Fruit fly (Drosophila melanogaster) whole organism, embryonic: ENCODE data around the gene CG1428.

Experiments used
- Awh ChIP-seq: fragments of 200-800 bp; sonication (Bioruptor generic); IDR thresholded peaks from 2 replicates; pipeline ENCODE4, ENCODE4 v1.3.6; 2022; ENCODE audit warnings: missing biosample characterization, missing genetic modification characterization
- BEAF-32 ChIP-seq: fragments of 200-800 bp; sonication (Bioruptor generic); optimal IDR thresholded peaks from 3 replicates; lab custom pipeline; 2017; ENCODE audit warnings: missing biosample characterization, missing genetic modification characterization, mild to moderate bottlenecking, moderate library complexity, missing genetic modification reagents
- CG10654 ChIP-seq: fragments of 200-800 bp; sonication (Bioruptor generic); optimal IDR thresholded peaks from 2 replicates; lab custom pipeline; 2016; ENCODE audit warnings: missing biosample characterization, missing genetic modification characterization
- CG11085 ChIP-seq: fragments of 200-800 bp; sonication (Bioruptor generic); IDR thresholded peaks from 2 replicates; pipeline ENCODE4 v1.3.6; 2022; ENCODE audit warnings: missing biosample characterization, missing genetic modification characterization
- CG11695 ChIP-seq: fragments of 200-800 bp; sonication (Bioruptor generic); IDR thresholded peaks from 3 replicates; pipeline ENCODE4 v1.3.6; 2022; ENCODE audit warnings: missing biosample characterization, missing genetic modification characterization
- CG1233 ChIP-seq: fragments of 200-800 bp; sonication (Bioruptor generic); optimal IDR thresholded peaks from 4 replicates; lab custom pipeline; 2018; ENCODE audit warnings: missing biosample characterization, mild to moderate bottlenecking, missing genetic modification characterization
- CG13123 ChIP-seq: fragments of 200-800 bp; sonication (Bioruptor generic); optimal IDR thresholded peaks from 2 replicates; lab custom pipeline; 2016; ENCODE audit warnings: missing biosample characterization, missing genetic modification characterization
- CG13624 ChIP-seq: fragments of 200-800 bp; sonication (Bioruptor generic); optimal IDR thresholded peaks from 2 replicates; lab custom pipeline; 2016; ENCODE audit warnings: missing biosample characterization, missing genetic modification characterization
- CG13894 ChIP-seq: fragments of 200-800 bp; sonication (Bioruptor generic); optimal IDR thresholded peaks from 3 replicates; lab custom pipeline; 2018; ENCODE audit warnings: missing biosample characterization, mild to moderate bottlenecking, missing genetic modification characterization, moderate library complexity
- CG14014 ChIP-seq: fragments of 200-800 bp; sonication (Bioruptor generic); IDR thresholded peaks from 2 replicates; pipeline ENCODE4 v1.3.6; 2022; ENCODE audit warnings: missing biosample characterization, missing genetic modification characterization
- CG14667 ChIP-seq: fragments of 200-800 bp; sonication (Bioruptor generic); IDR thresholded peaks from 2 replicates; pipeline ENCODE4 v1.3.6; 2022; ENCODE audit warnings: missing biosample characterization, missing genetic modification characterization
- CG15269 ChIP-seq: fragments of 200-800 bp; sonication (Bioruptor generic); optimal IDR thresholded peaks from 2 replicates; lab custom pipeline; 2018; ENCODE audit warnings: missing biosample characterization, mild to moderate bottlenecking, missing genetic modification characterization, moderate library complexity
- CG1792 ChIP-seq: fragments of 200-800 bp; sonication (Bioruptor generic); optimal IDR thresholded peaks from 2 replicates; lab custom pipeline; 2016; ENCODE audit warnings: missing biosample characterization, missing genetic modification characterization
- CG1832 ChIP-seq: fragments of 200-800 bp; sonication (Bioruptor generic); optimal IDR thresholded peaks from 2 replicates; lab custom pipeline; 2017; ENCODE audit warnings: missing biosample characterization, mild to moderate bottlenecking, missing genetic modification characterization, inconsistent platforms
- CG33213 ChIP-seq: fragments of 200-800 bp; sonication (Bioruptor generic); optimal IDR thresholded peaks from 3 replicates; lab custom pipeline; 2016; ENCODE audit warnings: missing biosample characterization, missing genetic modification characterization
- CG6175 ChIP-seq: fragments of 200-800 bp; sonication (Bioruptor generic); IDR thresholded peaks from 3 replicates; pipeline ENCODE4 v1.3.6; 2022; ENCODE audit warnings: missing biosample characterization, missing genetic modification characterization
- CG8089 ChIP-seq: fragments of 200-800 bp; sonication (Bioruptor generic); optimal IDR thresholded peaks from 3 replicates; lab custom pipeline; 2016; ENCODE audit warnings: missing biosample characterization, missing genetic modification characterization
- Deaf1 ChIP-seq: fragments of 200-800 bp; optimal IDR thresholded peaks from 3 replicates; lab custom pipeline; 2019; ENCODE audit warnings: missing biosample characterization, mild to moderate bottlenecking, missing genetic modification characterization, moderate library complexity
- H2.0 ChIP-seq: fragments of 200-800 bp; sonication (Bioruptor generic); IDR thresholded peaks from 2 replicates; pipeline ENCODE4 v1.3.6; 2022; ENCODE audit warnings: missing biosample characterization, missing genetic modification characterization
- HHEX ChIP-seq: fragments of 200-800 bp; sonication (Bioruptor generic); optimal IDR thresholded peaks from 3 replicates; lab custom pipeline; 2017; ENCODE audit warnings: missing biosample characterization, mild to moderate bottlenecking, missing genetic modification characterization, missing genetic modification reagents
- HLH4C ChIP-seq: fragments of 200-800 bp; sonication (Bioruptor generic); IDR thresholded peaks from 3 replicates; pipeline ENCODE4 v1.3.6; 2022; ENCODE audit warnings: missing biosample characterization, missing genetic modification characterization; ENCODE audit not compliant: partially characterized antibody
- Lhr ChIP-seq: fragments of 200-800 bp; sonication (Bioruptor generic); optimal IDR thresholded peaks from 3 replicates; lab custom pipeline; 2017; ENCODE audit warnings: mild to moderate bottlenecking, missing biosample characterization, missing genetic modification reagents, missing genetic modification characterization
- Med ChIP-seq: fragments of 200-800 bp; sonication (Bioruptor generic); peaks from one replicate; lab custom pipeline; 2016; ENCODE audit warnings: missing biosample characterization, missing genetic modification characterization, mild to moderate bottlenecking, inconsistent platforms, moderate library complexity
- NC2α ChIP-seq: fragments of 200-800 bp; sonication (Bioruptor generic); optimal IDR thresholded peaks from 2 replicates; lab custom pipeline; 2016; ENCODE audit warnings: missing biosample characterization, missing genetic modification characterization
- NFAT ChIP-seq: fragments of 200-800 bp; sonication (Bioruptor generic); IDR thresholded peaks from 2 replicates; pipeline ENCODE4 v1.3.6; 2022; ENCODE audit warnings: missing biosample characterization, missing genetic modification characterization
- Nf-YA ChIP-seq: fragments of 200-800 bp; sonication (Bioruptor generic); IDR thresholded peaks from 2 replicates; pipeline ENCODE4 v1.3.6; 2022; ENCODE audit warnings: missing biosample characterization, missing genetic modification characterization
- Nf-YB ChIP-seq: fragments of 200-800 bp; sonication (Bioruptor generic); optimal IDR thresholded peaks from 3 replicates; lab custom pipeline; 2019; ENCODE audit warnings: missing biosample characterization, mild to moderate bottlenecking, missing genetic modification characterization, moderate library complexity
- Opbp ChIP-seq: fragments of 200-800 bp; sonication (Bioruptor generic); IDR thresholded peaks from 3 replicates; pipeline ENCODE4 v1.3.6; 2022; ENCODE audit warnings: missing biosample characterization, missing genetic modification characterization; ENCODE audit not compliant: partially characterized antibody
- Rfx ChIP-seq: fragments of 200-800 bp; sonication (Bioruptor generic); IDR thresholded peaks from 2 replicates; pipeline ENCODE4 v1.3.6; 2022; ENCODE audit warnings: missing biosample characterization, missing genetic modification characterization
- Ssrp ChIP-seq: fragments of 200-800 bp; sonication (Bioruptor generic); optimal IDR thresholded peaks from 2 replicates; lab custom pipeline; 2018; ENCODE audit warnings: missing biosample characterization, mild to moderate bottlenecking, missing genetic modification characterization, moderate library complexity
- TFAM ChIP-seq: fragments of 200-800 bp; sonication (Bioruptor generic); optimal IDR thresholded peaks from 2 replicates; lab custom pipeline; 2017; ENCODE audit warnings: missing biosample characterization, missing genetic modification characterization, inconsistent platforms
- Xrp1 ChIP-seq: fragments of 200-800 bp; sonication (Bioruptor generic); IDR thresholded peaks from 2 replicates; pipeline ENCODE4 v1.3.6; 2022; ENCODE audit warnings: missing biosample characterization, missing genetic modification characterization
- al ChIP-seq: fragments of 200-800 bp; sonication (Bioruptor generic); IDR thresholded peaks from 2 replicates; pipeline ENCODE4 v1.3.6; 2022; ENCODE audit warnings: missing biosample characterization, missing genetic modification characterization
- ara ChIP-seq: fragments of 200-800 bp; sonication (Bioruptor generic); IDR thresholded peaks from 2 replicates; pipeline ENCODE4 v1.3.6; 2022; ENCODE audit warnings: missing biosample characterization, missing genetic modification characterization
- cg ChIP-seq: fragments of 200-800 bp; sonication (Bioruptor generic); optimal IDR thresholded peaks from 3 replicates; lab custom pipeline; 2019; ENCODE audit warnings: missing biosample characterization, mild to moderate bottlenecking, missing genetic modification characterization, moderate library complexity
- chinmo ChIP-seq: fragments of 200-800 bp; sonication (Bioruptor generic); IDR thresholded peaks from 4 replicates; pipeline ENCODE4 v1.3.6; 2022; ENCODE audit warnings: missing biosample characterization, missing genetic modification characterization; ENCODE audit not compliant: partially characterized antibody
- da ChIP-seq: fragments of 200-800 bp; sonication (Bioruptor generic); optimal IDR thresholded peaks from 2 replicates; lab custom pipeline; 2016; ENCODE audit warnings: missing biosample characterization, missing genetic modification characterization
- dati ChIP-seq: fragments of 200-800 bp; sonication (Bioruptor generic); IDR thresholded peaks from 2 replicates; pipeline ENCODE4 v1.3.6; 2022; ENCODE audit warnings: missing biosample characterization, missing genetic modification characterization
- dmrt99B ChIP-seq: fragments of 200-800 bp; sonication (Bioruptor generic); optimal IDR thresholded peaks from 2 replicates; lab custom pipeline; 2018; ENCODE audit warnings: missing biosample characterization, mild to moderate bottlenecking, missing genetic modification characterization, moderate library complexity
- dpn ChIP-seq, 2 experiments: fragments of 200-800 bp; sonication (Bioruptor generic); optimal IDR thresholded peaks; 3 replicates each; lab custom pipeline; 2016; ENCODE audit warnings: missing biosample characterization in 2 of 2, missing genetic modification characterization in 2 of 2
- eyg ChIP-seq: fragments of 200-800 bp; sonication (Bioruptor generic); optimal IDR thresholded peaks from 3 replicates; lab custom pipeline; 2016; ENCODE audit warnings: missing biosample characterization, missing genetic modification characterization
- ftz-f1 ChIP-seq: fragments of 200-800 bp; sonication (Bioruptor generic); optimal IDR thresholded peaks from 2 replicates; lab custom pipeline; 2016; ENCODE audit warnings: missing biosample characterization, missing genetic modification characterization
- grn ChIP-seq: fragments of 200-800 bp; sonication (Bioruptor generic); optimal IDR thresholded peaks from 3 replicates; lab custom pipeline; 2017; ENCODE audit warnings: missing biosample characterization, missing genetic modification characterization
- ken ChIP-seq: fragments of 200-800 bp; sonication (Bioruptor generic); IDR thresholded peaks from 3 replicates; pipeline ENCODE4 v1.3.6; 2022; ENCODE audit warnings: missing biosample characterization, missing genetic modification characterization
- lmd ChIP-seq: fragments of 200-800 bp; sonication (Bioruptor generic); IDR thresholded peaks from 2 replicates; pipeline ENCODE4 v1.3.6; 2022; ENCODE audit warnings: missing biosample characterization, missing genetic modification characterization
- nom ChIP-seq: fragments of 200-800 bp; sonication (Bioruptor generic); optimal IDR thresholded peaks from 2 replicates; lab custom pipeline; 2017; ENCODE audit warnings: missing biosample characterization, missing genetic modification characterization, mild to moderate bottlenecking, moderate library complexity, missing genetic modification reagents
- peb ChIP-seq: fragments of 200-800 bp; sonication (Bioruptor generic); IDR thresholded peaks from 2 replicates; pipeline ENCODE4 v1.3.6; 2022; ENCODE audit warnings: missing biosample characterization, missing genetic modification characterization
- rib ChIP-seq: fragments of 200-800 bp; sonication (Bioruptor generic); IDR thresholded peaks from 2 replicates; pipeline ENCODE4 v1.3.6; 2022; ENCODE audit warnings: missing biosample characterization, missing genetic modification characterization
- ro ChIP-seq: fragments of 200-800 bp; sonication (Bioruptor generic); IDR thresholded peaks from 2 replicates; pipeline ENCODE4 v1.3.6; 2022; ENCODE audit warnings: missing biosample characterization, missing genetic modification characterization
- schlank ChIP-seq: fragments of 200-800 bp; sonication (Bioruptor generic); optimal IDR thresholded peaks from 2 replicates; lab custom pipeline; 2018; ENCODE audit warnings: missing biosample characterization, mild to moderate bottlenecking, missing genetic modification characterization
- tll ChIP-seq, 2 experiments: fragments of 200-800 bp in 1 of 2; fragments of >200 bp in 1 of 2; sonication (Bioruptor generic) in 1 of 2; optimal IDR thresholded peaks; 2 replicates each; lab custom pipeline; 2017 to 2019; ENCODE audit warnings: missing biosample characterization in 2 of 2, missing genetic modification characterization in 2 of 2, mild to moderate bottlenecking in 1 of 2, moderate library complexity in 1 of 2
- yki ChIP-seq: fragments of >200 bp; optimal IDR thresholded peaks from 3 replicates; lab custom pipeline; 2018
- z ChIP-seq: fragments of 200-800 bp; sonication (Bioruptor generic); IDR thresholded peaks from 3 replicates; pipeline ENCODE4 v1.3.6; 2022; ENCODE audit warnings: missing biosample characterization, missing genetic modification characterization

The CG1428 gene

dm6 chr2L:21863544-21863945 lies 42.5 kb upstream of the CG1428 start (continued):
- TF ChIP-seq cg (GFP tag; lab: Kevin White, UChicago) (no peak), dmrt99B (tag; lab: Kevin White, UChicago) (no peak), H2.0 (GFP tag; lab: Robert Waterston, UW) (no peak), BEAF-32 (GFP tag; lab: Kevin White, UChicago) (no peak), yki (lab: Kevin White, UChicago) (no peak), dati (GFP tag; lab: Robert Waterston, UW) (no peak), ken (GFP tag; lab: Robert Waterston, UW) (0 out of 3 replicates have a peak, but pooled peaks have one; percentile 28), al (GFP tag; lab: Robert Waterston, UW) (no peak), peb (GFP tag; lab: Robert Waterston, UW) (no peak), CG14667 (GFP tag; lab: Robert Waterston, UW) (no peak), CG1792 (GFP tag; lab: Kevin White, UChicago) (no peak), CG6175 (no peak), CG10654 (GFP tag; lab: Kevin White, UChicago) (no peak), ro (GFP tag; lab: Robert Waterston, UW) (no peak), CG13123 (GFP tag; lab: Kevin White, UChicago) (no peak), Ssrp (no peak), NFAT (no peak), Lhr (GFP tag; lab: Kevin White, UChicago) (no peak), HHEX (no peak), z (GFP tag; lab: Robert Waterston, UW) (no peak; the same call in 2 of the 3 replicates), CG33213 (GFP tag; lab: Kevin White, UChicago) (no peak), CG11085 (GFP tag; lab: Robert Waterston, UW) (no peak), Xrp1 (GFP tag; lab: Robert Waterston, UW) (no peak), lmd (GFP tag; lab: Robert Waterston, UW) (0 out of 2 replicates have a peak, but pooled peaks have one; percentile 17), ara (GFP tag; lab: Robert Waterston, UW) (no peak), TFAM (GFP tag; lab: Kevin White, UChicago) (no peak), CG11695 (no peak), schlank (tag; lab: Kevin White, UChicago) (no peak), Opbp (GFP tag; lab: Robert Waterston, UW) (no peak), CG13624 (GFP tag; lab: Kevin White, UChicago) (no peak), ftz-f1 (GFP tag; lab: Kevin White, UChicago) (no peak), Deaf1 (tag; lab: Kevin White, UChicago) (peak; percentile 60), CG14014 (no peak), HLH4C (GFP tag; lab: Robert Waterston, UW) (no peak), Rfx (GFP tag; lab: Robert Waterston, UW) (no peak), CG13894 (tag; lab: Kevin White, UChicago) (peak; percentile 0), nom (GFP tag; lab: Kevin White, UChicago) (peak; percentile 45), CG8089 (GFP tag; lab: Kevin White, UChicago) (no peak), eyg (GFP tag; lab: Kevin White, UChicago) (no peak), NC2α (GFP tag; lab: Kevin White, UChicago) (no peak), CG1233 (GFP tag; lab: Kevin White, UChicago) (no peak)

dm6 chr2L:21866362-21866761 lies 39.7 kb upstream of the CG1428 start:
- TF ChIP-seq CG1832 (GFP tag; lab: Kevin White, UChicago) (peak; percentile 79), dati (GFP tag; lab: Robert Waterston, UW) (no peak), Nf-YA (0 out of 2 replicates have a peak, but pooled peaks have one; percentile 22), da (GFP tag; lab: Kevin White, UChicago) (no peak), Awh (GFP tag; lab: Robert Waterston, UW) (peak; percentile 66; the same call in 1 of the 2 replicates), tll (GFP tag; optimal IDR thresholded peaks at IDR 0.05; lab: Kevin White, UChicago) (peak in 1 of 2 experiments; percentile 44), dpn (GFP tag; optimal IDR thresholded peaks at IDR 0.05; lab: Kevin White, UChicago) (no peak), rib (no peak), CG15269 (tag; lab: Kevin White, UChicago) (peak; percentile 12), grn (GFP tag; lab: Kevin White, UChicago) (peak; percentile 89), chinmo (GFP tag; lab: Robert Waterston, UW) (0 out of 4 replicates have a peak, but pooled peaks have one; percentile 29), Med (peak; percentile 21), Nf-YB (GFP tag; lab: Kevin White, UChicago) (peak; percentile 94)
